Fruit fly (Drosophila melanogaster) whole organism, embryonic: Measurements from ENCODE around the gene hook.

ENCODE experiments used
- Ada2b ChIP-seq: fragments of 200-800 bp; sonication (Bioruptor generic); IDR thresholded peaks from 2 replicates; pipeline ENCODE4 v1.3.6; 2022; ENCODE audit warnings: missing biosample characterization, missing genetic modification characterization
- Asciz ChIP-seq: fragments of 200-800 bp; sonication (Bioruptor generic); optimal IDR thresholded peaks from 2 replicates; lab custom pipeline; 2017; ENCODE audit warnings: missing biosample characterization, mild to moderate bottlenecking, missing genetic modification characterization, missing genetic modification reagents
- Atf-2 ChIP-seq: fragments of 200-800 bp; sonication (Bioruptor generic); optimal IDR thresholded peaks from 2 replicates; lab custom pipeline; 2016; ENCODE audit warnings: missing biosample characterization, missing genetic modification characterization
- BtbVII ChIP-seq: fragments of 200-800 bp; sonication (Bioruptor generic); optimal IDR thresholded peaks from 3 replicates; lab custom pipeline; 2017; ENCODE audit warnings: missing biosample characterization, mild to moderate bottlenecking, missing genetic modification characterization
- C15 ChIP-seq: fragments of 200-800 bp; sonication (Bioruptor generic); IDR thresholded peaks from 3 replicates; pipeline ENCODE4 v1.3.6; 2022; ENCODE audit warnings: missing biosample characterization, missing genetic modification characterization
- CG10209 ChIP-seq: fragments of 200-800 bp; sonication (Bioruptor generic); optimal IDR thresholded peaks from 3 replicates; lab custom pipeline; 2017; ENCODE audit warnings: missing biosample characterization, mild to moderate bottlenecking, missing genetic modification characterization, missing genetic modification reagents
- CG10543 ChIP-seq: fragments of 200-800 bp; sonication (Bioruptor generic); optimal IDR thresholded peaks from 3 replicates; lab custom pipeline; 2017; ENCODE audit warnings: missing biosample characterization, mild to moderate bottlenecking, missing genetic modification characterization, moderate library complexity
- CG12071 ChIP-seq: fragments of 200-800 bp; sonication (Bioruptor generic); optimal IDR thresholded peaks from 3 replicates; lab custom pipeline; 2018; ENCODE audit warnings: missing biosample characterization, mild to moderate bottlenecking, missing genetic modification characterization
- CG12744 ChIP-seq: fragments of 200-800 bp; sonication (Bioruptor generic); optimal IDR thresholded peaks from 2 replicates; lab custom pipeline; 2016; ENCODE audit warnings: missing biosample characterization, missing genetic modification characterization
- CG15269 ChIP-seq: fragments of 200-800 bp; sonication (Bioruptor generic); optimal IDR thresholded peaks from 2 replicates; lab custom pipeline; 2018; ENCODE audit warnings: missing biosample characterization, mild to moderate bottlenecking, missing genetic modification characterization, moderate library complexity
- CG15696 ChIP-seq: fragments of 200-800 bp; sonication (Bioruptor generic); optimal IDR thresholded peaks from 2 replicates; lab custom pipeline; 2019; ENCODE audit warnings: missing biosample characterization, mild to moderate bottlenecking, missing genetic modification characterization, moderate library complexity
- CG17186 ChIP-seq: fragments of 200-800 bp; sonication (Bioruptor generic); optimal IDR thresholded peaks from 3 replicates; lab custom pipeline; 2017; ENCODE audit warnings: missing biosample characterization, missing genetic modification reagents, missing genetic modification characterization
- CG17568 ChIP-seq: fragments of 200-800 bp; sonication (Bioruptor generic); optimal IDR thresholded peaks from 2 replicates; lab custom pipeline; 2018; ENCODE audit warnings: missing biosample characterization, mild to moderate bottlenecking, missing genetic modification characterization, moderate library complexity
- CG18011 ChIP-seq: fragments of 200-800 bp; sonication (Bioruptor generic); optimal IDR thresholded peaks from 2 replicates; lab custom pipeline; 2017; ENCODE audit warnings: missing biosample characterization, missing genetic modification characterization, mild to moderate bottlenecking, moderate library complexity, missing genotype
- CG18599 ChIP-seq: fragments of 200-800 bp; sonication (Bioruptor generic); optimal IDR thresholded peaks from 3 replicates; lab custom pipeline; 2017; ENCODE audit warnings: missing biosample characterization, missing genetic modification characterization, mild to moderate bottlenecking, moderate library complexity, missing genetic modification reagents
- CG32772 ChIP-seq: fragments of 200-800 bp; sonication (Bioruptor generic); IDR thresholded peaks from 2 replicates; pipeline ENCODE4 v1.3.6; 2022; ENCODE audit warnings: missing biosample characterization, missing genetic modification characterization
- CG4617 ChIP-seq: fragments of 200-800 bp; sonication (Bioruptor generic); optimal IDR thresholded peaks from 3 replicates; lab custom pipeline; 2016; ENCODE audit warnings: missing biosample characterization, missing genetic modification characterization, borderline replicate concordance
- CG4730 ChIP-seq: fragments of 200-800 bp; sonication (Bioruptor generic); IDR thresholded peaks from 2 replicates; pipeline ENCODE4 v1.3.6; 2022; ENCODE audit warnings: missing biosample characterization, missing genetic modification characterization
- CG6254 ChIP-seq: fragments of 200-800 bp; sonication (Bioruptor generic); optimal IDR thresholded peaks from 3 replicates; lab custom pipeline; 2017; ENCODE audit warnings: mild to moderate bottlenecking, missing biosample characterization, missing genetic modification reagents, missing genetic modification characterization
- CG7271 ChIP-seq: fragments of 200-800 bp; sonication (Bioruptor generic); optimal IDR thresholded peaks from 2 replicates; lab custom pipeline; 2018; ENCODE audit warnings: missing biosample characterization, mild to moderate bottlenecking, missing genetic modification characterization, moderate library complexity
- D19B ChIP-seq: fragments of 200-800 bp; sonication (Bioruptor generic); optimal IDR thresholded peaks from 2 replicates; lab custom pipeline; 2017; ENCODE audit warnings: missing biosample characterization, mild to moderate bottlenecking, missing genetic modification characterization
- Dip2 ChIP-seq: fragments of 200-800 bp; sonication (Bioruptor generic); IDR thresholded peaks from 2 replicates; pipeline ENCODE4 v1.3.6; 2022; ENCODE audit warnings: missing biosample characterization, missing genetic modification characterization
- Doc2 ChIP-seq: fragments of 200-800 bp; sonication (Bioruptor generic); IDR thresholded peaks from 2 replicates; pipeline ENCODE4 v1.3.6; 2022; ENCODE audit warnings: missing biosample characterization, missing genetic modification characterization
- HLH54F ChIP-seq: fragments of 200-800 bp; sonication (Bioruptor generic); optimal IDR thresholded peaks from 3 replicates; lab custom pipeline; 2016; ENCODE audit warnings: missing biosample characterization, missing genetic modification characterization
- Hmx ChIP-seq: fragments of 200-800 bp; sonication (Bioruptor generic); optimal IDR thresholded peaks from 2 replicates; lab custom pipeline; 2016; ENCODE audit warnings: missing biosample characterization, missing genetic modification characterization
- Hr3 ChIP-seq: fragments of 200-800 bp; sonication (Bioruptor generic); optimal IDR thresholded peaks from 3 replicates; lab custom pipeline; 2016; ENCODE audit warnings: missing biosample characterization, missing genetic modification characterization
- Kr ChIP-seq: fragments of 200-800 bp; sonication (Bioruptor generic); optimal IDR thresholded peaks from 2 replicates; lab custom pipeline; 2017; ENCODE audit warnings: missing biosample characterization, mild to moderate bottlenecking, missing genetic modification characterization
- Lpt ChIP-seq: fragments of >200 bp; optimal IDR thresholded peaks from 2 replicates; lab custom pipeline; 2018; ENCODE audit warnings: missing biosample characterization, missing genetic modification characterization
- Max ChIP-seq: fragments of 200-800 bp; sonication (Bioruptor generic); optimal IDR thresholded peaks from 2 replicates; lab custom pipeline; 2016; ENCODE audit warnings: missing biosample characterization, mild to moderate bottlenecking, missing genetic modification characterization
- NC2α ChIP-seq: fragments of 200-800 bp; sonication (Bioruptor generic); optimal IDR thresholded peaks from 2 replicates; lab custom pipeline; 2016; ENCODE audit warnings: missing biosample characterization, missing genetic modification characterization
- Nf-YC ChIP-seq: fragments of 200-800 bp; optimal IDR thresholded peaks from 3 replicates; lab custom pipeline; 2019; ENCODE audit warnings: missing biosample characterization, mild to moderate bottlenecking, missing genetic modification characterization, moderate library complexity
- Optix ChIP-seq: fragments of 200-800 bp; sonication (Bioruptor generic); IDR thresholded peaks from 3 replicates; pipeline ENCODE4 v1.3.6; 2022; ENCODE audit warnings: missing biosample characterization, missing genetic modification characterization
- Scr ChIP-seq: fragments of 200-800 bp; sonication (Bioruptor generic); IDR thresholded peaks from 2 replicates; pipeline ENCODE4 v1.3.6; 2022; ENCODE audit warnings: missing biosample characterization, missing genetic modification characterization; ENCODE audit not compliant: partially characterized antibody
- Side ChIP-seq: fragments of 200-800 bp; sonication (Bioruptor generic); optimal IDR thresholded peaks from 2 replicates; lab custom pipeline; 2016; ENCODE audit warnings: missing biosample characterization, missing genetic modification characterization
- ab ChIP-seq: fragments of 200-800 bp; sonication (Bioruptor generic); optimal IDR thresholded peaks from 2 replicates; lab custom pipeline; 2016; ENCODE audit warnings: missing biosample characterization, missing genetic modification characterization
- abd-A ChIP-seq: fragments of 200-800 bp; sonication (Bioruptor generic); optimal IDR thresholded peaks from 3 replicates; lab custom pipeline; 2019; ENCODE audit warnings: missing biosample characterization, mild to moderate bottlenecking, missing genetic modification characterization, moderate library complexity
- ap ChIP-seq: fragments of 200-800 bp; sonication (Bioruptor generic); IDR thresholded peaks from 2 replicates; pipeline ENCODE4 v1.3.6; 2022; ENCODE audit warnings: missing biosample characterization, missing genetic modification characterization
- ara ChIP-seq: fragments of 200-800 bp; sonication (Bioruptor generic); IDR thresholded peaks from 2 replicates; pipeline ENCODE4 v1.3.6; 2022; ENCODE audit warnings: missing biosample characterization, missing genetic modification characterization
- bab2 ChIP-seq: fragments of 200-800 bp; sonication (Bioruptor generic); optimal IDR thresholded peaks from 2 replicates; lab custom pipeline; 2016; ENCODE audit warnings: missing biosample characterization, missing genetic modification characterization
- chn ChIP-seq: fragments of 200-800 bp; sonication (Bioruptor generic); optimal IDR thresholded peaks from 2 replicates; lab custom pipeline; 2016; ENCODE audit warnings: missing biosample characterization, missing genetic modification characterization
- ci ChIP-seq: fragments of 200-800 bp; sonication (Bioruptor generic); IDR thresholded peaks from 3 replicates; pipeline ENCODE4 v1.3.6; 2022; ENCODE audit warnings: missing biosample characterization, missing genetic modification characterization
- dm ChIP-seq: fragments of 200-800 bp; sonication (Bioruptor generic); optimal IDR thresholded peaks from 3 replicates; lab custom pipeline; 2016; ENCODE audit warnings: missing biosample characterization, missing genetic modification characterization
- fu2 ChIP-seq: fragments of 200-800 bp; sonication (Bioruptor generic); optimal IDR thresholded peaks from 2 replicates; lab custom pipeline; 2016; ENCODE audit warnings: missing biosample characterization, missing genetic modification characterization
- gem ChIP-seq: fragments of 200-800 bp; sonication (Bioruptor generic); optimal IDR thresholded peaks from 2 replicates; lab custom pipeline; 2019; ENCODE audit warnings: missing biosample characterization, mild to moderate bottlenecking, missing genetic modification characterization, moderate library complexity
- hbn ChIP-seq: fragments of 200-800 bp; sonication (Bioruptor generic); IDR thresholded peaks from 2 replicates; pipeline ENCODE4 v1.3.6; 2022; ENCODE audit warnings: missing biosample characterization, missing genetic modification characterization; ENCODE audit not compliant: partially characterized antibody
- hkb ChIP-seq, 2 experiments: fragments of 200-800 bp in 1 of 2; fragments of >200 bp in 1 of 2; sonication (Bioruptor generic) in 1 of 2; IDR thresholded peaks in 1 of 2; optimal IDR thresholded peaks in 1 of 2; 2 replicates each; pipeline versions ENCODE4 v1.3.6 to Lab custom; 2017 to 2022; ENCODE audit warnings: missing biosample characterization in 1 of 2, missing genetic modification characterization in 1 of 2
- lola ChIP-seq, 3 experiments: fragments of >200 bp in 2 of 3; fragments of 200-800 bp in 1 of 3; sonication (Bioruptor generic) in 1 of 3; optimal IDR thresholded peaks; 2 replicates each; lab custom pipeline; 2017 to 2019; ENCODE audit warnings: missing biosample characterization in 3 of 3, missing genetic modification characterization in 3 of 3, mild to moderate bottlenecking in 1 of 3, moderate library complexity in 1 of 3
- maf-S ChIP-seq: fragments of 200-800 bp; sonication (Bioruptor generic); optimal IDR thresholded peaks from 2 replicates; lab custom pipeline; 2016; ENCODE audit warnings: missing biosample characterization, missing genetic modification characterization
- mirr ChIP-seq: fragments of 200-800 bp; sonication (Bioruptor generic); optimal IDR thresholded peaks from 3 replicates; lab custom pipeline; 2018; ENCODE audit warnings: missing biosample characterization, mild to moderate bottlenecking, missing genetic modification characterization
- tgo ChIP-seq: fragments of 200-800 bp; sonication (Bioruptor generic); IDR thresholded peaks from 3 replicates; pipeline ENCODE4 v1.3.6; 2022; ENCODE audit warnings: missing biosample characterization, missing genetic modification characterization
- toy ChIP-seq: fragments of 200-800 bp; sonication (Bioruptor generic); IDR thresholded peaks from 2 replicates; pipeline ENCODE4 v1.3.6; 2022; ENCODE audit warnings: missing biosample characterization, missing genetic modification characterization

The hook gene

DNA sequence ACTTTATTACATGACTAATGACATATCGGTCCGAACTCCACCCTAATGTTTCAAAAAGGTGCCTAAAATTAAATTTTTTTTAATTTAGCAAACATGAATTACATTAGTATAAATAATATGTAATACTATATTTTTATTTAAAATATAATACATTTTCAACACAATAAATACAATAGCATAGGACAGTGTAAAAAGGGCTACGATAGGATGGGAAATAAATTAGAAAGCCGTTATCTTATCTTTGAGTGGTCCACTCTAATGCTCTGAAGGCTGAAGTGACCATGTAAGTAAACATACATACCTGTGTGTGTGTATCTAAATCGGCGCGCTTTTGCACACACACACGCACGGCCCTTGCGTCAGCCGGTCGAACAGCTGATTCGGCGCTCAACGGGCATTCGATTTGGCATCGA lies 30.3 kb downstream of the hook start, which contains the start of gene CG31793 (continued):
- no peak for TF ChIP-seq hkb (optimal IDR thresholded peaks at IDR 0.05; lab: Kevin White, UChicago)
- TF ChIP-seq hkb (GFP tag; IDR thresholded peaks at IDR 0.05; lab: Robert Waterston, UW): peak; percentile 63
- peak; percentile 53 for TF ChIP-seq CG10209 (GFP tag; lab: Kevin White, UChicago)
- TF ChIP-seq Optix: no peak
- TF ChIP-seq toy (GFP tag; lab: Robert Waterston, UW): no peak
- no peak for TF ChIP-seq Kr (GFP tag; lab: Kevin White, UChicago)
- no peak for TF ChIP-seq lola (GFP tag; optimal IDR thresholded peaks at IDR 0.05; lab: Kevin White, UChicago)
- TF ChIP-seq Ada2b (GFP tag; lab: Robert Waterston, UW): peak; percentile 58; the same call in 1 of the 2 replicates
- no peak for TF ChIP-seq CG7271 (tag; lab: Kevin White, UChicago)
- peak; percentile 76 for TF ChIP-seq CG15269
- TF ChIP-seq CG12744 (GFP tag; lab: Kevin White, UChicago): no peak
- TF ChIP-seq chn (GFP tag; lab: Kevin White, UChicago): no peak
- peak; percentile 43; the same call in 1 of the 3 replicates for TF ChIP-seq tgo (GFP tag; lab: Robert Waterston, UW)
- TF ChIP-seq Max (GFP tag; lab: Kevin White, UChicago): no peak
- TF ChIP-seq Hr3: peak; percentile 24
- TF ChIP-seq ap: no peak
- TF ChIP-seq ab: no peak
- peak; percentile 72 for TF ChIP-seq gem (tag; lab: Kevin White, UChicago)
- TF ChIP-seq hbn: no peak
- no peak for TF ChIP-seq C15 (GFP tag; lab: Robert Waterston, UW)
- TF ChIP-seq CG18599 (GFP tag; lab: Kevin White, UChicago): peak; percentile 82
- peak; percentile 59; the same call in 2 of the 3 replicates for TF ChIP-seq ci (GFP tag; lab: Robert Waterston, UW)
- TF ChIP-seq CG17568 (GFP tag; lab: Kevin White, UChicago): no peak
- peak; percentile 67 for TF ChIP-seq CG10543 (GFP tag; lab: Kevin White, UChicago)
- TF ChIP-seq Scr: no peak
- no peak for TF ChIP-seq CG15696 (tag; lab: Kevin White, UChicago)
- TF ChIP-seq BtbVII (GFP tag; lab: Kevin White, UChicago): peak; percentile 65
- no peak for TF ChIP-seq abd-A
- no peak for TF ChIP-seq CG4730
- no peak for TF ChIP-seq NC2α
- TF ChIP-seq Hmx: no peak
- no peak for TF ChIP-seq HLH54F
- TF ChIP-seq ara (GFP tag; lab: Robert Waterston, UW): no peak
- TF ChIP-seq Dip2 (GFP tag; lab: Robert Waterston, UW): no peak
- TF ChIP-seq maf-S (GFP tag; lab: Kevin White, UChicago): no peak
- TF ChIP-seq mirr (GFP tag; lab: Kevin White, UChicago): peak; percentile 74
- TF ChIP-seq bab2: no peak
- TF ChIP-seq Side: no peak
- TF ChIP-seq CG4617: no peak
- TF ChIP-seq dm: no peak
- TF ChIP-seq CG6254 (GFP tag; lab: Kevin White, UChicago): no peak
- peak; percentile 39 for TF ChIP-seq Asciz (GFP tag; lab: Kevin White, UChicago)
- no peak for TF ChIP-seq Atf-2 (GFP tag; lab: Kevin White, UChicago)
- no peak for TF ChIP-seq fu2 (GFP tag; lab: Kevin White, UChicago)
- peak; percentile 53 for TF ChIP-seq Nf-YC
- no peak for TF ChIP-seq Lpt
- TF ChIP-seq CG12071 (GFP tag; lab: Kevin White, UChicago): no peak
- peak; percentile 3 for TF ChIP-seq D19B (GFP tag; lab: Kevin White, UChicago)
- no peak for TF ChIP-seq CG32772 (GFP tag; lab: Robert Waterston, UW)
- no peak for TF ChIP-seq CG17186 (GFP tag; lab: Kevin White, UChicago)
- no peak for TF ChIP-seq CG18011 (GFP tag; lab: Kevin White, UChicago)
- TF ChIP-seq Doc2 (GFP tag; lab: Robert Waterston, UW): no peak
